Worm (Caenorhabditis elegans) whole organism, young adult: ENCODE results near the gene gskl-1.
"Not testable (repeated sequence)": the region's sequence is repeated elsewhere in the genome, so short reads cannot be mapped to it uniquely, and the experiment has no call there.

Source experiments
- B0336.3 ChIP-seq: fragments of 200-800 bp; sonication (Bioruptor generic); IDR thresholded peaks from 2 replicates; pipeline ENCODE4 v1.3.6; 2022; ENCODE audit warnings: missing genetic modification characterization, missing compliant biosample characterization
- C17E4.6 ChIP-seq: fragments of 200-800 bp; sonication (Bioruptor generic); IDR thresholded peaks from 2 replicates; pipeline ENCODE4 v1.3.6; 2022; ENCODE audit warnings: missing genetic modification reagents, missing genetic modification characterization, missing compliant biosample characterization
- F22D6.2 ChIP-seq: sonication (generic microtip); optimal IDR thresholded peaks from 2 replicates; lab custom pipeline; 2016; ENCODE audit warnings: mild to moderate bottlenecking, missing genetic modification characterization, missing compliant biosample characterization
- F39B2.1 ChIP-seq: fragments of 200-800 bp; sonication (Bioruptor generic); IDR thresholded peaks from 2 replicates; pipeline ENCODE4 v1.3.6; 2022; ENCODE audit warnings: missing genetic modification reagents, missing genetic modification characterization, missing compliant biosample characterization
- F55B11.4 ChIP-seq: sonication (generic microtip); optimal IDR thresholded peaks from 2 replicates; lab custom pipeline; 2016; ENCODE audit warnings: missing compliant biosample characterization, missing genetic modification characterization, borderline replicate concordance; ENCODE audit not compliant: insufficient read depth
- F57A8.1 ChIP-seq: fragments of 200-800 bp; sonication (Bioruptor generic); optimal IDR thresholded peaks from 2 replicates; lab custom pipeline; 2018; ENCODE audit warnings: mild to moderate bottlenecking, missing genetic modification characterization, moderate library complexity, missing compliant biosample characterization
- K11D2.4 ChIP-seq: fragments of 200-800 bp; sonication (Bioruptor generic); IDR thresholded peaks from 2 replicates; pipeline ENCODE4 v1.3.6; 2022; ENCODE audit warnings: missing genetic modification reagents, missing genetic modification characterization, missing compliant biosample characterization
- T07F8.4 ChIP-seq: sonication (generic microtip); optimal IDR thresholded peaks from 2 replicates; lab custom pipeline; 2016; ENCODE audit warnings: mild to moderate bottlenecking, missing genetic modification characterization, moderate library complexity, missing compliant biosample characterization
- Y53G8AR.9 ChIP-seq: fragments of 200-800 bp; sonication (Bioruptor generic); conservative IDR thresholded peaks from 2 replicates; pipeline ENCODE4 v1.3.6; 2022; ENCODE audit warnings: missing genetic modification reagents, missing genetic modification characterization, missing compliant biosample characterization
- Y79H2A.3 ChIP-seq: fragments of 200-800 bp; sonication (Bioruptor generic); conservative IDR thresholded peaks from 2 replicates; pipeline ENCODE4 v1.3.6; 2022; ENCODE audit warnings: missing genetic modification reagents, missing genetic modification characterization, missing compliant biosample characterization
- akir-1 ChIP-seq: fragments of 200-800 bp; sonication (Bioruptor generic); optimal IDR thresholded peaks from 2 replicates; lab custom pipeline; 2018; ENCODE audit warnings: mild to moderate bottlenecking, missing genetic modification characterization, moderate library complexity, missing compliant biosample characterization
- aptf-3 ChIP-seq: fragments of 200-800 bp; sonication (Bioruptor generic); IDR thresholded peaks from 2 replicates; pipeline ENCODE4 v1.3.6; 2022; ENCODE audit warnings: missing genetic modification characterization, missing compliant biosample characterization
- athp-1 ChIP-seq: sonication (generic microtip); optimal IDR thresholded peaks from 2 replicates; lab custom pipeline; 2017; ENCODE audit warnings: mild to moderate bottlenecking, missing genetic modification characterization, missing compliant biosample characterization
- bed-2 ChIP-seq: fragments of 200-800 bp; sonication (Bioruptor generic); IDR thresholded peaks from 2 replicates; pipeline ENCODE4 v1.3.6; 2022; ENCODE audit warnings: missing genetic modification reagents, missing genetic modification characterization, missing compliant biosample characterization
- ccch-3 ChIP-seq: fragments of 200-800 bp; sonication (Bioruptor generic); optimal IDR thresholded peaks from 2 replicates; lab custom pipeline; 2018; ENCODE audit warnings: mild to moderate bottlenecking, missing genetic modification characterization, missing compliant biosample characterization
- cebp-2 ChIP-seq: fragments of 200-800 bp; sonication (Bioruptor generic); IDR thresholded peaks from 2 replicates; pipeline ENCODE4 v1.3.6; 2022; ENCODE audit warnings: missing genetic modification characterization, missing compliant biosample characterization
- ceh-27 ChIP-seq: fragments of 200-800 bp; sonication (Bioruptor generic); optimal IDR thresholded peaks from 2 replicates; lab custom pipeline; 2018; ENCODE audit warnings: mild to moderate bottlenecking, missing genetic modification characterization, moderate library complexity, missing compliant biosample characterization
- ceh-91 ChIP-seq: fragments of 200-800 bp; sonication (Bioruptor generic); IDR thresholded peaks from 2 replicates; pipeline ENCODE4 v1.3.6; 2022; ENCODE audit warnings: missing genetic modification reagents, missing genetic modification characterization, missing compliant biosample characterization
- egl-18 ChIP-seq: fragments of 200-800 bp; sonication (Bioruptor generic); IDR thresholded peaks from 2 replicates; pipeline ENCODE4 v1.3.6; 2022; ENCODE audit warnings: missing genetic modification reagents, missing genetic modification characterization, missing compliant biosample characterization
- egl-44 ChIP-seq: fragments of 200-800 bp; sonication (Bioruptor generic); IDR thresholded peaks from 2 replicates; pipeline ENCODE4 v1.3.6; 2022; ENCODE audit warnings: missing genetic modification reagents, missing genetic modification characterization, missing compliant biosample characterization
- fkh-3 ChIP-seq: sonication (generic microtip); optimal IDR thresholded peaks from 2 replicates; lab custom pipeline; 2016; ENCODE audit warnings: mild to moderate bottlenecking, missing genetic modification characterization, missing compliant biosample characterization
- gei-17 ChIP-seq: fragments of 200-800 bp; sonication (Bioruptor generic); optimal IDR thresholded peaks from 2 replicates; lab custom pipeline; 2018; ENCODE audit warnings: mild to moderate bottlenecking, missing genetic modification characterization, missing compliant biosample characterization
- him-1 ChIP-seq: sonication (generic microtip); optimal IDR thresholded peaks from 2 replicates; lab custom pipeline; 2016; ENCODE audit warnings: missing genotype, missing genetic modification reagents, missing genetic modification characterization, missing compliant biosample characterization
- hmg-20 ChIP-seq: fragments of 200-800 bp; sonication (Bioruptor generic); IDR thresholded peaks from 2 replicates; pipeline ENCODE4 v1.3.6; 2022; ENCODE audit warnings: missing genetic modification reagents, missing genetic modification characterization, missing compliant biosample characterization
- lin-54 ChIP-seq: fragments of 200-800 bp; sonication (Bioruptor generic); optimal IDR thresholded peaks from 2 replicates; lab custom pipeline; 2018; ENCODE audit warnings: mild to moderate bottlenecking, missing genetic modification characterization, missing compliant biosample characterization
- lir-1 ChIP-seq: fragments of 200-800 bp; sonication (Bioruptor generic); conservative IDR thresholded peaks from 2 replicates; pipeline ENCODE4 v1.3.6; 2022; ENCODE audit warnings: missing genetic modification reagents, missing genetic modification characterization, missing compliant biosample characterization
- mes-4 ChIP-seq: sonication (generic microtip); optimal IDR thresholded peaks from 2 replicates; lab custom pipeline; 2016; ENCODE audit warnings: missing genotype, missing genetic modification characterization, missing compliant biosample characterization
- mxl-1 ChIP-seq: sonication (generic microtip); optimal IDR thresholded peaks from 2 replicates; lab custom pipeline; 2016; ENCODE audit warnings: missing genetic modification characterization, missing compliant biosample characterization
- nfyb-1 ChIP-seq: fragments of 200-800 bp; sonication (Bioruptor generic); IDR thresholded peaks from 2 replicates; pipeline ENCODE4 v1.3.6; 2022; ENCODE audit warnings: missing genetic modification reagents, missing genetic modification characterization, missing compliant biosample characterization
- nhr-80 ChIP-seq: sonication (generic microtip); optimal IDR thresholded peaks from 2 replicates; lab custom pipeline; 2016; ENCODE audit warnings: missing genetic modification characterization, missing compliant biosample characterization
- pbrm-1 ChIP-seq: fragments of 200-800 bp; sonication (Bioruptor generic); IDR thresholded peaks from 2 replicates; pipeline ENCODE4 v1.3.6; 2022; ENCODE audit warnings: missing genetic modification reagents, missing genetic modification characterization, missing compliant biosample characterization
- rec-8 ChIP-seq, 2 experiments: sonication (generic microtip); optimal IDR thresholded peaks; 2 replicates each; lab custom pipeline; 2016; ENCODE audit warnings: mild to moderate bottlenecking in 2 of 2, missing genetic modification characterization in 2 of 2, missing genetic modification reagents in 2 of 2, missing genotype in 2 of 2, missing biosample characterization in 1 of 2, missing compliant biosample characterization in 1 of 2, moderate library complexity in 1 of 2
- somi-1 ChIP-seq: fragments of 200-800 bp; sonication (Bioruptor generic); optimal IDR thresholded peaks from 2 replicates; lab custom pipeline; 2018; ENCODE audit warnings: mild to moderate bottlenecking, missing genetic modification characterization, missing compliant biosample characterization
- tbx-9 ChIP-seq: sonication (generic microtip); optimal IDR thresholded peaks from 2 replicates; lab custom pipeline; 2016; ENCODE audit warnings: borderline replicate concordance, missing genetic modification characterization, inconsistent platforms, missing compliant biosample characterization
- unc-62 ChIP-seq: fragments of 150-350 bp; optimal IDR thresholded peaks from 2 replicates; lab custom pipeline; 2014; ENCODE audit warnings: missing biosample characterization, missing genetic modification reagents, missing genetic modification characterization
- zfh-2 ChIP-seq: fragments of 200-800 bp; sonication (Bioruptor generic); conservative IDR thresholded peaks from 2 replicates; pipeline ENCODE4 v1.3.6; 2022; ENCODE audit warnings: missing genetic modification reagents, missing genetic modification characterization, missing compliant biosample characterization
- zim-3 ChIP-seq: sonication (generic microtip); optimal IDR thresholded peaks from 2 replicates; lab custom pipeline; 2017; ENCODE audit warnings: mild to moderate bottlenecking, missing genetic modification characterization, moderate library complexity, missing compliant biosample characterization
- ztf-26 ChIP-seq: sonication (generic microtip); optimal IDR thresholded peaks from 2 replicates; lab custom pipeline; 2017; ENCODE audit warnings: missing genetic modification characterization, missing compliant biosample characterization
- ztf-28 ChIP-seq: fragments of 200-800 bp; sonication (Bioruptor generic); IDR thresholded peaks from 2 replicates; pipeline ENCODE4 v1.3.6; 2022; ENCODE audit warnings: missing genetic modification reagents, missing genetic modification characterization, missing compliant biosample characterization
- ztf-3 ChIP-seq: fragments of 200-800 bp; sonication (Bioruptor generic); optimal IDR thresholded peaks from 2 replicates; lab custom pipeline; 2018; ENCODE audit warnings: mild to moderate bottlenecking, missing genetic modification characterization, missing compliant biosample characterization

Gene gskl-1

DNA sequence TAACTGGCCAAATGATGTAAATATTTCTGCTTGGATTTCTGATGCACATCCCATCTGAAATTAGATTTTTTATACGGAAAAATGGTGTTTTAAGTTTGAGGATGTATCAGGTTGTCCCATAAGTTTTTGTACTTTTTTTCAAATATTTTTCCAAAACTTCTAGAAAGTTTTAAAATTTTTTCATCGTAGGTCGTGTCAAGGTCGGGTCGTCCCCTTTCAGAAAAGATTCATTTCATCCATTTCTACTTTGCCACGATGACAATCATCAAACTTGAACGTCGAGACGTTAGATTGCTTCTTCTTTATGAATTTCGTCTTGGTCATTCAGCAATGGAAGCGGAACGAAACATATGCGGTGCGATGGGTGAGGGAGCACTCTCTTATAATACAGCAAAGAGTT is 43.0 kb upstream of the gskl-1 start, which contains the start of gene sra-12:
Gene sra-12, minus strand, starts transcription at position 101 of the 400 bp plus-strand sequence.
- not testable (repeated sequence) for TF ChIP-seq C17E4.6 (GFP tag; lab: Robert Waterston, UW); aptf-3 (GFP tag; lab: Robert Waterston, UW); unc-62 (GFP tag; lab: Kevin White, UChicago)

DNA sequence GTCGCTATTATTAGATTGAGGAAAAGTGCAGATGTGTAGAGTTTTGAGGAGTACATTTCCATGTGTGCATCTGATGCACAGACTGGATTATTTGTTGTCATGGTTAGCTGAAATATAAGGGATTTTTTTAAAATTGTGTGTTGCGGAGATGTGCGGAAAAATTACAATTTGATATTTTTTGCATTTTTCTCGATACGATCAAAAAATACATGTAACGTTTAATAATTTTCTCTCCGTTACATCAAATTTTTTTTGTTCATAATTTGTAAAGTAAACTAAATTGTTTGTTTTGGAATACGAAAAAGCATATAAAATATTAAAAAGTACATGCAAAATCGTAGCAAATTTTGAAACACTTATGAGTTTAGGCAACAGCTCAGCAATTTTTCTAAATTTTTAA is 37.1 kb upstream of the gskl-1 start, which contains the start of gene sra-11:
Gene sra-11, minus strand, starts transcription at position 101 of the 400 bp plus-strand sequence.
- TF ChIP-seq Y79H2A.3 = no peak
- TF ChIP-seq nhr-80 (tag; lab: Kevin White, UChicago) = no peak
- no peak for TF ChIP-seq him-1 (tag; lab: Kevin White, UChicago)
- no peak for TF ChIP-seq F22D6.2 (tag; lab: Kevin White, UChicago)
- TF ChIP-seq K11D2.4 = no peak
- TF ChIP-seq ztf-3 (GFP tag; lab: Kevin White, UChicago) = no peak
- no peak for TF ChIP-seq egl-18 (GFP tag; lab: Robert Waterston, UW)
- TF ChIP-seq rec-8 (tag; optimal IDR thresholded peaks at IDR 0.05; lab: Kevin White, UChicago) = no peak
- no peak for TF ChIP-seq somi-1 (GFP tag; lab: Kevin White, UChicago)
- TF ChIP-seq ztf-28 (GFP tag; lab: Robert Waterston, UW) = no peak
- no peak for TF ChIP-seq cebp-2

DNA sequence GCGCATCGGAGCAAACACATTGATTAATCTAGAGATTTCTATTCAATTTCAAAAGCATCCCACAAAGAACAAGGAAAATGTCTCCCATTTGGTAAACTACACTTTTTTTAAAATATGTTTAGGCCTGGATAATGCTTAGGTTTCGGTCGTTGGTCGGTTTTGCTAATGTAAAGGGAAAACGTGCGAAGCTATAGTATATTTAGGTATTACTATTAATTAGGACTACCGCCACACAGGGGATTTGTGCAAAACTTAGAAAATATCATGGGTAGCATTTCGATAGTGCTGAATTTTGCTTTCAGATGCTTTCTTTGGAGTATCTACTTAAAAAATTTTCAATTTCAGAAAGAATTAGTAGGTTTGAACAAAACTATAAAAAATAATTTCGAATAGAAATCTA is 34.4 kb upstream of the gskl-1 start:
- TF ChIP-seq egl-44 (GFP tag; lab: Robert Waterston, UW) (no peak), ztf-26 (tag; lab: Kevin White, UChicago) (no peak), akir-1 (GFP tag; lab: Kevin White, UChicago) (no peak), nfyb-1 (no peak), ceh-91 (no peak), pbrm-1 (GFP tag; lab: Robert Waterston, UW) (no peak), somi-1 (GFP tag; lab: Kevin White, UChicago) (no peak), ceh-27 (GFP tag; lab: Kevin White, UChicago) (no peak), lin-54 (no peak), lir-1 (GFP tag; lab: Robert Waterston, UW) (no peak), athp-1 (no peak), gei-17 (GFP tag; lab: Kevin White, UChicago) (no peak), hmg-20 (no peak), T07F8.4 (no peak)
- TF ChIP-seq, all 124 proteins: peak for 0

DNA sequence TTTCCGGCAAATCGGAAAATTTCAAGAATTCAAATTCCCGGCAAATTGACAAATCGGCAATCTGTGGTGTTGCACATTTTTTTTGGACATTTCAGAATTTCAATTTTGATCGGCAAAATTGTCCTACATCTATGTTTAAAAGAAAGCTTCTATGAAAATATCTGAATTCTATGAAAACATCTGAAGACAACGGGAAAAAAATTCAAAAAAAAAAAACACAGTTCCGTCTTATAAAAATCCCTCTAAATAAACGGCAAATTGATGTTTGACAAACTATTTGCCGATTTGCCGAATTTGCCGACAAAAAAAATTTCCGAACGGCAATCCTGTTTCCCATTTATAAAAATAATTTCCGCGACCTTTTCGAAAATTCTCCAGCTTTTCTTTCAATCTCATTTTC is 33.0 kb upstream of the gskl-1 start, which contains the start of gene F44F4.15:
Gene F44F4.15, plus strand, starts transcription at position 301 of the 400 bp plus-strand sequence.
- TF ChIP-seq gei-17 (GFP tag; lab: Kevin White, UChicago) (no peak), mes-4 (tag; lab: Kevin White, UChicago) (no peak), F55B11.4 (tag; lab: Kevin White, UChicago) (no peak), zim-3 (no peak), mxl-1 (tag; lab: Kevin White, UChicago) (no peak), T07F8.4 (no peak), ccch-3 (no peak), tbx-9 (tag; lab: Kevin White, UChicago) (no peak), B0336.3 (GFP tag; lab: Robert Waterston, UW) (no peak), nfyb-1 (no peak), F39B2.1 (no peak), unc-62 (GFP tag; lab: Kevin White, UChicago) (no peak), ceh-27 (GFP tag; lab: Kevin White, UChicago) (no peak), fkh-3 (no peak), aptf-3 (GFP tag; lab: Robert Waterston, UW) (no peak), F57A8.1 (GFP tag; lab: Kevin White, UChicago) (no peak), zfh-2 (GFP tag; lab: Robert Waterston, UW) (no peak), bed-2 (GFP tag; lab: Robert Waterston, UW) (no peak), Y53G8AR.9 (GFP tag; lab: Robert Waterston, UW) (no peak)
